Fruit fly (Drosophila melanogaster): ENCODE results near the gene bard.
A peak's percentile ranks its signal among the peaks of the same experiment; 100 is the strongest.

Gene bard

DNA sequence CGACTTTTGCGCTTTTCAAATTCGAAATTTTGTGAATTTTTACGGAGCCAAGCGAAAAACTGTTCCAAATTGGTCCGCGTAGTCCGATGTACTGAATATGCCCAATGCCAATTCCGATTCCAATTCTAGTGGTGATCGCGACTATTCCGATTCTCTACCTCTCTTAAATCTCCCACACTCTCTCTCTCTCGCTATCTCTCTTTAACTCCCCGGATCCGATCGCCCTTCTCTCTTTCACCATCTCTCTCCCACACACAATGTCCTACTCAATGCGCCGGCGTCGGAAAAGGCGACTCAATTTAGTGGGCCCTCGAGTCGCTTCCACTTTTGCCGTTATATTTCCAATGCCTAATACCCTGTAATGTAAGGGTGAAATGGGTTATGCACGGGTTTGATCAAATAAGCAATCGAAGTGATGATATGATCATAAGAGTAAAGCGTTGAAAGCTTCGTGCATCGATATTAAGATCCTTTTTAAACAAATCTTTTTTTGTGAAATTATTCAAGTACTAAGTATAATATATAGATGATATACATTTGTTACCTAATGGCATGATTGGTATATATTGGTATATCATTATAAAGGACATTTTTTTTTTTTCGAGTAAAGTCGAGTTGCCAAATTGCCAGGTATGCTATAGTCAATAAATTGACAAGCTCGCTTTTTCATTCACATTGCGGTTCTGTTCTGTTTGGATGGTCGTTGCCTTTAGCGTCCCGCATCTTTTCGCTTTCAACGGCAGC is 31.4 kb upstream of the bard start (continued):
- TF ChIP-seq sc (optimal IDR thresholded peaks at IDR 0.05) (no peak), sc (GFP tag; optimal IDR thresholded peaks at IDR 0.05) (peak; percentile 74), tna (GFP tag; IDR thresholded peaks at IDR 0.05; ENCODE audit: partially characterized antibody) (no peak), pb (GFP tag; optimal IDR thresholded peaks at IDR 0.05) (no peak), Dfd (GFP tag; optimal IDR thresholded peaks at IDR 0.05) (no peak), Aef1 (GFP tag; IDR thresholded peaks at IDR 0.05) (no peak; the same call in 2 of the 3 replicates), jigr1 (GFP tag; IDR thresholded peaks at IDR 0.05) (no peak), fd102C (GFP tag; optimal IDR thresholded peaks at IDR 0.05) (no peak), gfzf (GFP tag; optimal IDR thresholded peaks at IDR 0.05) (no peak), fd3F (GFP tag; optimal IDR thresholded peaks at IDR 0.05) (peak; percentile 36), ap (GFP tag; IDR thresholded peaks at IDR 0.05) (peak; percentile 41; the same call in 1 of the 2 replicates), CG17612 (GFP tag; IDR thresholded peaks at IDR 0.05) (no peak), NC2β (GFP tag; optimal IDR thresholded peaks at IDR 0.05) (peak; percentile 2), Kr (GFP tag; optimal IDR thresholded peaks at IDR 0.05) (no peak), CG17361 (GFP tag; IDR thresholded peaks at IDR 0.05) (peak; percentile 93), Sox100B (GFP tag; optimal IDR thresholded peaks at IDR 0.05) (peak; percentile 75), h (optimal IDR thresholded peaks at IDR 0.05) (no peak), CG1792 (GFP tag; optimal IDR thresholded peaks at IDR 0.05) (no peak), cg (GFP tag; optimal IDR thresholded peaks at IDR 0.05) (no peak), Hr3 (GFP tag; optimal IDR thresholded peaks at IDR 0.05) (peak; percentile 76), row (GFP tag; IDR thresholded peaks at IDR 0.05) (peak; percentile 72), amos (GFP tag; IDR thresholded peaks at IDR 0.05; ENCODE audit: partially characterized antibody) (no peak), gcm2 (GFP tag; optimal IDR thresholded peaks at IDR 0.05) (peak; percentile 9), Ptx1 (GFP tag; IDR thresholded peaks at IDR 0.05) (peak; percentile 63), mld (GFP tag; IDR thresholded peaks at IDR 0.05; ENCODE audit: partially characterized antibody) (no peak), Dll (GFP tag; IDR thresholded peaks at IDR 0.05; ENCODE audit: partially characterized antibody) (no peak), al (GFP tag; IDR thresholded peaks at IDR 0.05) (no peak), CG15073 (GFP tag; optimal IDR thresholded peaks at IDR 0.05) (peak; percentile 9), CG11695 (GFP tag; IDR thresholded peaks at IDR 0.05) (peak; percentile 37; the same call in 1 of the 3 replicates), stwl (tag; optimal IDR thresholded peaks at IDR 0.05) (no peak), pfk (GFP tag; optimal IDR thresholded peaks at IDR 0.05) (no peak), gt (GFP tag; IDR thresholded peaks at IDR 0.05) (no peak), dysf (GFP tag; IDR thresholded peaks at IDR 0.05) (peak; percentile 68), bigmax (GFP tag; optimal IDR thresholded peaks at IDR 0.05) (no peak), HLH3B (GFP tag; IDR thresholded peaks at IDR 0.05) (no peak), CG12391 (tag; optimal IDR thresholded peaks at IDR 0.05) (peak; percentile 84), GATAe (GFP tag; conservative IDR thresholded peaks at IDR 0.05) (no peak), Dek (tag; optimal IDR thresholded peaks at IDR 0.05) (peak; percentile 17), CG14667 (GFP tag; IDR thresholded peaks at IDR 0.05) (no peak), CG42726 (GFP tag; IDR thresholded peaks at IDR 0.05; ENCODE audit: partially characterized antibody) (no peak), toy (GFP tag; IDR thresholded peaks at IDR 0.05) (no peak), sens-2 (GFP tag; IDR thresholded peaks at IDR 0.05) (no peak), CG32767 (GFP tag; IDR thresholded peaks at IDR 0.05) (peak; percentile 9; the same call in 1 of the 2 replicates), CG32772 (GFP tag; IDR thresholded peaks at IDR 0.05) (peak; percentile 26; the same call in 1 of the 2 replicates), Dad (GFP tag; optimal IDR thresholded peaks at IDR 0.05) (no peak), CG12236 (GFP tag; optimal IDR thresholded peaks at IDR 0.05) (no peak), sr (GFP tag; IDR thresholded peaks at IDR 0.05) (0 out of 3 replicates have a peak, but pooled peaks have one; percentile 30), seq (GFP tag; IDR thresholded peaks at IDR 0.05) (peak; percentile 25; the same call in 1 of the 2 replicates), CG11504 (tag; optimal IDR thresholded peaks at IDR 0.05) (peak; percentile 80), CG14014 (GFP tag; IDR thresholded peaks at IDR 0.05) (no peak; the same call in 1 of the 2 replicates), emc (GFP tag; optimal IDR thresholded peaks at IDR 0.05) (no peak)

Data from whole organism, embryonic.